Worm (Caenorhabditis elegans): Measurements from ENCODE around the gene F20G2.6.

The F20G2.6 gene

ce11 chrV:13803902-13804301 is 41.0 kb downstream of the F20G2.6 start, which contains the start of gene swan-2:
swan-2 (minus strand) TSS chrV:13804281.
- no peak for TF ChIP-seq unc-62 (GFP tag; optimal IDR thresholded peaks at IDR 0.05)

ce11 chrV:13807232-13807631 is 44.4 kb downstream of the F20G2.6 start, which contains the start of gene swan-1:
swan-1 (minus strand) TSS chrV:13807237.
- TF ChIP-seq unc-62 (GFP tag; optimal IDR thresholded peaks at IDR 0.05), result no peak

ce11 chrV:13808462-13808867 is 45.6 kb downstream of the F20G2.6 start:
- TF ChIP-seq unc-62 (GFP tag; optimal IDR thresholded peaks at IDR 0.05), result no peak

- TF ChIP-seq unc-62 (GFP tag; optimal IDR thresholded peaks at IDR 0.05), result no peak
These were observed 49.5 kb downstream of the F20G2.6 start for ce11 chrV:13812330-13812729.

- no peak for TF ChIP-seq unc-62 (GFP tag; optimal IDR thresholded peaks at IDR 0.05)
These were observed 50.1 kb downstream of the F20G2.6 start, which contains the start of gene ceh-24 for ce11 chrV:13812931-13813330. ceh-24 (plus strand) TSS chrV:13813231.

Measured in whole organism, dauer.